Worm (Caenorhabditis elegans) whole organism, early embryonic: Measurements from ENCODE around the gene ptr-20.
A peak's percentile ranks its signal among the peaks of the same experiment; 100 is the strongest.

ENCODE experiments used
- B0310.2 ChIP-seq: sonication (generic microtip); optimal IDR thresholded peaks from 2 replicates; lab custom pipeline; 2016; ENCODE audit warnings: mild to moderate bottlenecking, missing genetic modification characterization, missing compliant biosample characterization
- F13C5.2 ChIP-seq: sonication (generic microtip); optimal IDR thresholded peaks from 2 replicates; lab custom pipeline; 2017; ENCODE audit warnings: mild to moderate bottlenecking, missing genetic modification characterization, inconsistent platforms, missing compliant biosample characterization
- ama-1 ChIP-seq: fragments of 150-350 bp; optimal IDR thresholded peaks from 2 replicates; lab custom pipeline; 2014
- ceh-13 ChIP-seq: fragments of 200-800 bp; sonication (Bioruptor generic); optimal IDR thresholded peaks from 2 replicates; lab custom pipeline; 2018; ENCODE audit warnings: mild to moderate bottlenecking, missing genetic modification characterization, missing compliant biosample characterization
- flt-1 ChIP-seq: fragments of 200-800 bp; sonication (Bioruptor generic); IDR thresholded peaks from 2 replicates; pipeline ENCODE4 v1.3.6; 2022; ENCODE audit warnings: missing genetic modification characterization, missing compliant biosample characterization
- sea-1 ChIP-seq: fragments of 200-800 bp; sonication (Bioruptor generic); conservative IDR thresholded peaks from 2 replicates; pipeline ENCODE4 v1.3.6; 2022; ENCODE audit warnings: missing genetic modification characterization, missing compliant biosample characterization
- tra-4 ChIP-seq: sonication (generic microtip); optimal IDR thresholded peaks from 2 replicates; lab custom pipeline; 2017; ENCODE audit warnings: missing genetic modification characterization, missing compliant biosample characterization

DNA sequence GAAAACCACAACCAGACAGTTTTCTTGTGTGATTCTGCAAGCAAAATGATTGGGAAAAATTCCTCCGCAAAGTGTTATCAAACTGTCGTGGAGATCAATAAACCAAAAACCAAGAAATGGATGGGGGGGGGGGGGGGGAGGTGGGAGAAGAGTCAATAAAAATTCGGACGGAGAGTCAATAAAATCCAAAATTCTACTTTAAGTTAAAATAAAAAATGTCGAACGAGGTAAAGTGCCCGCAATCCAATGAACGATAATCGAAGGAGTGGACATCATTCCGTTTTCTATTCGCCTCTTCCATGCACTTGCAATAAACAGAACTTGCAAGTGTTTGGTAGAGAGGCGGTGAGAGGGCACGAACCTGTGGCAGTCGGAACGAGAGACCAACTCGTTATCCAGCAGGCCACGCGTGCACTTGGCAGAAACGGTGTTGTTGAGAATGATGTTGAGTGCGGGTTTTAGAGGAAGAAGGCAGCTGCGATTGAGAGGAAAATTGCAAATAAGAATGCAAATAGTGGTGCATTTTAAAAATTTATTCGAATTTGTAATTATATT lies 7.8 kb downstream of the ptr-20 start, which contains the start of gene gst-27:
- peak; percentile 92 for TF ChIP-seq F13C5.2 (tag; lab: Kevin White, UChicago)
- no peak for TF ChIP-seq ama-1 (lab: Kevin White, UChicago)
- peak; percentile 33 for TF ChIP-seq tra-4 (tag; lab: Kevin White, UChicago)
- peak; percentile 75 for TF ChIP-seq ceh-13 (GFP tag; lab: Kevin White, UChicago)
- peak; percentile 86 for TF ChIP-seq sea-1 (GFP tag; lab: Robert Waterston, UW)
- TF ChIP-seq B0310.2 = peak; percentile 76
- TF ChIP-seq flt-1 (GFP tag; lab: Robert Waterston, UW) = peak; percentile 90
